Fruit fly (Drosophila melanogaster) whole organism, embryonic: ENCODE measurements around the gene Ubi-p5E.

Experiments
- Antp ChIP-seq: fragments of 200-800 bp; sonication (Bioruptor generic); optimal IDR thresholded peaks from 3 replicates; lab custom pipeline; 2016; ENCODE audit warnings: missing biosample characterization, missing genetic modification characterization
- CG10321 ChIP-seq: fragments of 200-800 bp; sonication (Bioruptor generic); IDR thresholded peaks from 2 replicates; pipeline ENCODE4 v1.3.6; 2022; ENCODE audit warnings: missing biosample characterization, missing genetic modification characterization
- CG11504 ChIP-seq: fragments of 200-800 bp; sonication (Bioruptor generic); optimal IDR thresholded peaks from 3 replicates; lab custom pipeline; 2019; ENCODE audit warnings: missing biosample characterization, mild to moderate bottlenecking, missing genetic modification characterization, moderate library complexity
- CG11696 ChIP-seq: fragments of 200-800 bp; sonication (Bioruptor generic); IDR thresholded peaks from 2 replicates; pipeline ENCODE4 v1.3.6; 2022; ENCODE audit warnings: missing biosample characterization, missing genetic modification characterization
- CG12219 ChIP-seq: fragments of 200-800 bp; sonication (Bioruptor generic); optimal IDR thresholded peaks from 3 replicates; lab custom pipeline; 2018; ENCODE audit warnings: missing biosample characterization, mild to moderate bottlenecking, missing genetic modification characterization
- CG12236 ChIP-seq: fragments of 200-800 bp; sonication (Bioruptor generic); optimal IDR thresholded peaks from 2 replicates; lab custom pipeline; 2016; ENCODE audit warnings: missing biosample characterization, missing genetic modification characterization
- CG12744 ChIP-seq: fragments of 200-800 bp; sonication (Bioruptor generic); optimal IDR thresholded peaks from 2 replicates; lab custom pipeline; 2016; ENCODE audit warnings: missing biosample characterization, missing genetic modification characterization
- CG16863 ChIP-seq: fragments of 200-800 bp; sonication (Bioruptor generic); optimal IDR thresholded peaks from 3 replicates; lab custom pipeline; 2016; ENCODE audit warnings: missing biosample characterization, missing genetic modification characterization
- CG1792 ChIP-seq: fragments of 200-800 bp; sonication (Bioruptor generic); optimal IDR thresholded peaks from 2 replicates; lab custom pipeline; 2016; ENCODE audit warnings: missing biosample characterization, missing genetic modification characterization
- CG18476 ChIP-seq: fragments of 200-800 bp; sonication (Bioruptor generic); optimal IDR thresholded peaks from 2 replicates; lab custom pipeline; 2016; ENCODE audit warnings: missing biosample characterization, mild to moderate bottlenecking, missing genetic modification characterization
- CG30403 ChIP-seq: fragments of 200-800 bp; sonication (Bioruptor generic); optimal IDR thresholded peaks from 3 replicates; lab custom pipeline; 2016; ENCODE audit warnings: missing biosample characterization, missing genetic modification characterization
- CG31441 ChIP-seq: fragments of 200-800 bp; sonication (Bioruptor generic); IDR thresholded peaks from 2 replicates; pipeline ENCODE4 v1.3.6; 2022; ENCODE audit warnings: missing biosample characterization, missing genetic modification characterization
- CG3281 ChIP-seq: fragments of 200-800 bp; sonication (Bioruptor generic); optimal IDR thresholded peaks from 3 replicates; lab custom pipeline; 2017; ENCODE audit warnings: missing biosample characterization, mild to moderate bottlenecking, missing genetic modification characterization
- CG33557 ChIP-seq: fragments of 200-800 bp; sonication (Bioruptor generic); optimal IDR thresholded peaks from 2 replicates; lab custom pipeline; 2019; ENCODE audit warnings: missing biosample characterization, mild to moderate bottlenecking, missing genetic modification characterization, moderate library complexity
- CG3995 ChIP-seq: fragments of 200-800 bp; sonication (Bioruptor generic); optimal IDR thresholded peaks from 3 replicates; lab custom pipeline; 2016; ENCODE audit warnings: missing biosample characterization, missing genetic modification characterization
- CG8290 ChIP-seq, 3 experiments: fragments of 200-800 bp; sonication (Bioruptor generic); optimal IDR thresholded peaks; 2 replicates each; lab custom pipeline; 2016 to 2019; ENCODE audit warnings: missing biosample characterization in 3 of 3, missing genetic modification characterization in 3 of 3, mild to moderate bottlenecking in 2 of 3, moderate library complexity in 1 of 3
- CG9609 ChIP-seq: fragments of 200-800 bp; sonication (Bioruptor generic); optimal IDR thresholded peaks from 3 replicates; lab custom pipeline; 2016; ENCODE audit warnings: missing biosample characterization, missing genetic modification characterization
- CG9727 ChIP-seq: fragments of 200-800 bp; sonication (Bioruptor generic); optimal IDR thresholded peaks from 3 replicates; lab custom pipeline; 2017; ENCODE audit warnings: missing biosample characterization, mild to moderate bottlenecking, missing genetic modification characterization
- Dad ChIP-seq: fragments of 200-800 bp; sonication (Bioruptor generic); optimal IDR thresholded peaks from 3 replicates; lab custom pipeline; 2016; ENCODE audit warnings: missing biosample characterization, missing genetic modification characterization
- Doc3 ChIP-seq: fragments of 200-800 bp; sonication (Bioruptor generic); IDR thresholded peaks from 3 replicates; pipeline ENCODE4 v1.3.6; 2022; ENCODE audit warnings: missing biosample characterization, missing genetic modification characterization; ENCODE audit not compliant: partially characterized antibody
- Eip74EF ChIP-seq, 2 experiments: fragments of 200-800 bp in 1 of 2; fragments of >200 bp in 1 of 2; sonication (Bioruptor generic) in 1 of 2; optimal IDR thresholded peaks; 2 replicates each; lab custom pipeline; 2017 to 2019; ENCODE audit warnings: missing biosample characterization in 2 of 2, missing genetic modification characterization in 2 of 2, mild to moderate bottlenecking in 1 of 2, moderate library complexity in 1 of 2
- Hmr ChIP-seq: fragments of 200-800 bp; sonication (Bioruptor generic); optimal IDR thresholded peaks from 3 replicates; lab custom pipeline; 2017; ENCODE audit warnings: mild to moderate bottlenecking, missing biosample characterization, missing genetic modification reagents, missing genetic modification characterization
- Hr51 ChIP-seq, 2 experiments: fragments of 200-800 bp; sonication (Bioruptor generic); optimal IDR thresholded peaks; 2 replicates in 1 of 2; 3 replicates in 1 of 2; lab custom pipeline; 2016 to 2018; ENCODE audit warnings: missing biosample characterization in 2 of 2, missing genetic modification characterization in 2 of 2, mild to moderate bottlenecking in 1 of 2, moderate library complexity in 1 of 2
- Hsf ChIP-seq: fragments of 200-800 bp; sonication (Bioruptor generic); optimal IDR thresholded peaks from 3 replicates; lab custom pipeline; 2016; ENCODE audit warnings: missing biosample characterization, missing genetic modification characterization
- Lpt ChIP-seq: fragments of >200 bp; optimal IDR thresholded peaks from 2 replicates; lab custom pipeline; 2018; ENCODE audit warnings: missing biosample characterization, missing genetic modification characterization
- Med ChIP-seq: fragments of 200-800 bp; sonication (Bioruptor generic); peaks from one replicate; lab custom pipeline; 2016; ENCODE audit warnings: missing biosample characterization, missing genetic modification characterization, mild to moderate bottlenecking, inconsistent platforms, moderate library complexity
- NC2β ChIP-seq: fragments of 200-800 bp; sonication (Bioruptor generic); optimal IDR thresholded peaks from 2 replicates; lab custom pipeline; 2016; ENCODE audit warnings: missing biosample characterization, missing genetic modification characterization
- NK7.1 ChIP-seq: fragments of 200-800 bp; sonication (Bioruptor generic); optimal IDR thresholded peaks from 3 replicates; lab custom pipeline; 2016; ENCODE audit warnings: missing biosample characterization, missing genetic modification characterization
- Side ChIP-seq: fragments of 200-800 bp; sonication (Bioruptor generic); optimal IDR thresholded peaks from 2 replicates; lab custom pipeline; 2016; ENCODE audit warnings: missing biosample characterization, missing genetic modification characterization
- Stat92E ChIP-seq, 3 experiments: fragments of >200 bp in 2 of 3; fragments of 200-800 bp in 1 of 3; sonication (Bioruptor generic) in 1 of 3; optimal IDR thresholded peaks; 2 replicates each; lab custom pipeline; 2017 to 2019; ENCODE audit warnings: missing biosample characterization in 3 of 3, missing genetic modification characterization in 3 of 3, mild to moderate bottlenecking in 1 of 3, moderate library complexity in 1 of 3
- ac ChIP-seq: fragments of 200-800 bp; sonication (Bioruptor generic); optimal IDR thresholded peaks from 3 replicates; lab custom pipeline; 2017; ENCODE audit warnings: missing biosample characterization, mild to moderate bottlenecking, missing genetic modification characterization
- bsh ChIP-seq, 2 experiments: fragments of 200-800 bp; sonication (Bioruptor generic); optimal IDR thresholded peaks; 2 replicates each; lab custom pipeline; 2017 to 2018; ENCODE audit warnings: mild to moderate bottlenecking in 2 of 2, missing biosample characterization in 2 of 2, missing genetic modification characterization in 2 of 2, moderate library complexity in 1 of 2
- dan ChIP-seq: fragments of 200-800 bp; sonication (Bioruptor generic); IDR thresholded peaks from 2 replicates; pipeline ENCODE4 v1.3.6; 2022; ENCODE audit warnings: missing biosample characterization, missing genetic modification characterization
- dimm ChIP-seq: fragments of 200-800 bp; sonication (Bioruptor generic); IDR thresholded peaks from 2 replicates; pipeline ENCODE4 v1.3.6; 2022; ENCODE audit warnings: missing biosample characterization, missing genetic modification characterization
- dm ChIP-seq: fragments of 200-800 bp; sonication (Bioruptor generic); optimal IDR thresholded peaks from 3 replicates; lab custom pipeline; 2016; ENCODE audit warnings: missing biosample characterization, missing genetic modification characterization
- dmrt11E ChIP-seq: fragments of 200-800 bp; sonication (Bioruptor generic); optimal IDR thresholded peaks from 3 replicates; lab custom pipeline; 2018; ENCODE audit warnings: missing biosample characterization, mild to moderate bottlenecking, missing genetic modification characterization, moderate library complexity
- grau ChIP-seq: fragments of 200-800 bp; optimal IDR thresholded peaks from 3 replicates; lab custom pipeline; 2019; ENCODE audit warnings: missing biosample characterization, mild to moderate bottlenecking, missing genetic modification characterization, moderate library complexity
- gsb-n ChIP-seq: fragments of 200-800 bp; sonication (Bioruptor generic); optimal IDR thresholded peaks from 3 replicates; lab custom pipeline; 2018; ENCODE audit warnings: missing biosample characterization, mild to moderate bottlenecking, missing genetic modification characterization
- her ChIP-seq: fragments of 200-800 bp; sonication (Bioruptor generic); optimal IDR thresholded peaks from 2 replicates; lab custom pipeline; 2016; ENCODE audit warnings: missing biosample characterization, missing genetic modification characterization
- kay ChIP-seq: fragments of 200-800 bp; sonication (Bioruptor generic); optimal IDR thresholded peaks from 2 replicates; lab custom pipeline; 2016; ENCODE audit warnings: missing biosample characterization, missing genetic modification characterization
- kni ChIP-seq: fragments of 200-800 bp; sonication (Bioruptor generic); optimal IDR thresholded peaks from 3 replicates; lab custom pipeline; 2017; ENCODE audit warnings: mild to moderate bottlenecking, missing biosample characterization, missing genetic modification reagents, missing genetic modification characterization
- lola ChIP-seq, 3 experiments: fragments of >200 bp in 2 of 3; fragments of 200-800 bp in 1 of 3; sonication (Bioruptor generic) in 1 of 3; optimal IDR thresholded peaks; 2 replicates each; lab custom pipeline; 2017 to 2019; ENCODE audit warnings: missing biosample characterization in 3 of 3, missing genetic modification characterization in 3 of 3, mild to moderate bottlenecking in 1 of 3, moderate library complexity in 1 of 3
- nau ChIP-seq: fragments of 200-800 bp; sonication (Bioruptor generic); optimal IDR thresholded peaks from 3 replicates; lab custom pipeline; 2017; ENCODE audit warnings: missing biosample characterization, mild to moderate bottlenecking, missing genetic modification characterization, missing genetic modification reagents
- oc ChIP-seq: fragments of 200-800 bp; sonication (Bioruptor generic); optimal IDR thresholded peaks from 2 replicates; lab custom pipeline; 2018; ENCODE audit warnings: missing biosample characterization, mild to moderate bottlenecking, missing genetic modification characterization, moderate library complexity
- onecut ChIP-seq: fragments of 200-800 bp; sonication (Bioruptor generic); IDR thresholded peaks from 2 replicates; pipeline ENCODE4 v1.3.6; 2022; ENCODE audit warnings: missing biosample characterization, missing genetic modification characterization
- prd ChIP-seq, 3 experiments: fragments of >200 bp in 2 of 3; fragments of 200-800 bp in 1 of 3; sonication (Bioruptor generic) in 1 of 3; optimal IDR thresholded peaks in 2 of 3; IDR thresholded peaks in 1 of 3; 2 replicates in 2 of 3; 3 replicates in 1 of 3; pipeline versions ENCODE4 v1.3.6 to Lab custom; 2017 to 2022; ENCODE audit warnings: missing biosample characterization in 1 of 3, missing genetic modification characterization in 1 of 3
- psq ChIP-seq: fragments of 200-800 bp; sonication (Bioruptor generic); optimal IDR thresholded peaks from 2 replicates; lab custom pipeline; 2017; ENCODE audit warnings: missing biosample characterization, missing genetic modification characterization
- stwl ChIP-seq: fragments of 200-800 bp; sonication (Bioruptor generic); optimal IDR thresholded peaks from 3 replicates; lab custom pipeline; 2018; ENCODE audit warnings: missing biosample characterization, mild to moderate bottlenecking, missing genetic modification characterization, moderate library complexity
- vnd ChIP-seq: fragments of 200-800 bp; sonication (Bioruptor generic); IDR thresholded peaks from 3 replicates; pipeline ENCODE4 v1.3.6; 2022; ENCODE audit warnings: missing biosample characterization, missing genetic modification characterization; ENCODE audit not compliant: partially characterized antibody

Ubi-p5E gene

DNA sequence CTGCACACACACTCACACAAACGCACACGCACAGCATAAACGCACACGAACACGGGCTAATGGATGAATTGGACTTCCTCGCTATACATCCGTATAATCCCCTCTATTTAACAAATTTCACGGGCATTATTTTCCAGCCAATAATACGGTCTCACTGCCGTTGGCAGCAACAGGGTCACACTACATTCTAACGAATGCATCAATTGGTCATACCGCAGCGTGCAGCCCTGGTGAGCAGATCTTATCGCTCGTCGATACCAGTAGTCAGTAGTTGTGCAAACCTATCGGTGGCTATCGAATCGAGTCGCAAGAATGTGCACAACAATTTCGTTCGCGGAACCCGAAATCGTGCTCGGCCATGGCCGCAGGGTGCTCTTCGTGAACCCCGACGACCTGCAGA is 8.4 kb upstream of the Ubi-p5E start, which contains the start of the genes Top3beta and wuho (continued):
- TF ChIP-seq CG11696: no peak
- peak; percentile 94 for TF ChIP-seq stwl
- TF ChIP-seq dimm: no peak
- peak in 1 of 3 experiments; percentile 73 for TF ChIP-seq Stat92E (GFP tag; optimal IDR thresholded peaks at IDR 0.05; lab: Kevin White, UChicago)
- TF ChIP-seq lola (GFP tag; optimal IDR thresholded peaks at IDR 0.05; lab: Kevin White, UChicago): no peak
- TF ChIP-seq CG9727 (GFP tag; lab: Kevin White, UChicago): no peak
- TF ChIP-seq ac (GFP tag; lab: Kevin White, UChicago): no peak
- peak in 1 of 2 experiments; percentile 2 for TF ChIP-seq bsh (GFP tag; optimal IDR thresholded peaks at IDR 0.05; lab: Kevin White, UChicago)
- no peak for TF ChIP-seq CG11504 (tag; lab: Kevin White, UChicago)
- TF ChIP-seq Eip74EF (GFP tag; optimal IDR thresholded peaks at IDR 0.05; lab: Kevin White, UChicago): no peak
- TF ChIP-seq nau (GFP tag; lab: Kevin White, UChicago): no peak
- no peak for TF ChIP-seq Lpt (GFP tag; lab: Kevin White, UChicago)
- TF ChIP-seq CG8290 (GFP tag; optimal IDR thresholded peaks at IDR 0.05; lab: Kevin White, UChicago): peak; percentile 45
- peak; percentile 2 to 90 for TF ChIP-seq CG8290 (tag; optimal IDR thresholded peaks at IDR 0.05; lab: Kevin White, UChicago)
- TF ChIP-seq CG31441 (GFP tag; lab: Robert Waterston, UW): no peak
- peak; percentile 4 for TF ChIP-seq CG12744 (GFP tag; lab: Kevin White, UChicago)
- TF ChIP-seq Med (GFP tag; lab: Kevin White, UChicago): peak; percentile 91
- no peak for TF ChIP-seq Antp (GFP tag; lab: Kevin White, UChicago)
- no peak for TF ChIP-seq CG33557 (GFP tag; lab: Kevin White, UChicago)
- TF ChIP-seq Dad: peak; percentile 7
- no peak for TF ChIP-seq CG10321
- peak; percentile 39 for TF ChIP-seq Hsf
- peak; percentile 70 for TF ChIP-seq NC2β (GFP tag; lab: Kevin White, UChicago)
- TF ChIP-seq psq (GFP tag; lab: Kevin White, UChicago): no peak
- no peak for TF ChIP-seq dan
- TF ChIP-seq kay (GFP tag; lab: Kevin White, UChicago): peak; percentile 29
- TF ChIP-seq gsb-n (tag; lab: Kevin White, UChicago): peak; percentile 93
- TF ChIP-seq CG1792: peak; percentile 31
- peak; percentile 75 for TF ChIP-seq Hmr (GFP tag; lab: Kevin White, UChicago)
- TF ChIP-seq CG16863 (GFP tag; lab: Kevin White, UChicago): peak; percentile 10
- no peak for TF ChIP-seq CG18476 (GFP tag; lab: Kevin White, UChicago)
- TF ChIP-seq Hr51 (GFP tag; optimal IDR thresholded peaks at IDR 0.05; lab: Kevin White, UChicago): peak in 1 of 2 experiments; percentile 28
- TF ChIP-seq dmrt11E (tag; lab: Kevin White, UChicago): no peak
- no peak for TF ChIP-seq CG9609 (GFP tag; lab: Kevin White, UChicago)
- no peak for TF ChIP-seq CG12236 (GFP tag; lab: Kevin White, UChicago)
- TF ChIP-seq kni: no peak
- TF ChIP-seq Doc3 (GFP tag; lab: Robert Waterston, UW): peak; percentile 49; the same call in 1 of the 3 replicates
- TF ChIP-seq CG12219 (GFP tag; lab: Kevin White, UChicago): no peak
- peak; percentile 45 for TF ChIP-seq CG3281 (GFP tag; lab: Kevin White, UChicago)
- TF ChIP-seq CG30403: peak; percentile 36
- TF ChIP-seq CG3995 (GFP tag; lab: Kevin White, UChicago): peak; percentile 59
- TF ChIP-seq dm (GFP tag; lab: Kevin White, UChicago): peak; percentile 79
- TF ChIP-seq oc (tag; lab: Kevin White, UChicago): peak; percentile 79
- TF ChIP-seq her: peak; percentile 62
- peak; percentile 46 for TF ChIP-seq Side (GFP tag; lab: Kevin White, UChicago)
- peak; percentile 36; the same call in 1 of the 2 replicates for TF ChIP-seq onecut
- TF ChIP-seq NK7.1 (GFP tag; lab: Kevin White, UChicago): no peak
- no peak for TF ChIP-seq prd (optimal IDR thresholded peaks at IDR 0.05; lab: Kevin White, UChicago)
- TF ChIP-seq prd (GFP tag; IDR thresholded peaks at IDR 0.05; lab: Robert Waterston, UW): 0 out of 3 replicates have a peak, but pooled peaks have one; percentile 35
- TF ChIP-seq vnd (GFP tag; lab: Robert Waterston, UW): peak; percentile 52; the same call in 1 of the 3 replicates
- peak; percentile 40 for TF ChIP-seq grau (tag; lab: Kevin White, UChicago)
